Fruit fly (Drosophila melanogaster) whole organism, adult: ENCODE data around the gene asl.

Source experiments
- CG11617 ChIP-seq: fragments of 200-800 bp; sonication (Bioruptor generic); optimal IDR thresholded peaks from 2 replicates; lab custom pipeline; 2017; ENCODE audit warnings: mild to moderate bottlenecking, missing biosample characterization, missing genetic modification reagents, missing genetic modification characterization
- CG12768 ChIP-seq: fragments of 200-800 bp; sonication (Bioruptor generic); optimal IDR thresholded peaks from 2 replicates; lab custom pipeline; 2017; ENCODE audit warnings: missing biosample characterization, missing genetic modification characterization, mild to moderate bottlenecking, moderate library complexity, missing genetic modification reagents
- CG14711 ChIP-seq: fragments of 200-800 bp; sonication (Bioruptor generic); optimal IDR thresholded peaks from 2 replicates; lab custom pipeline; 2018; ENCODE audit warnings: missing biosample characterization, mild to moderate bottlenecking, missing genetic modification characterization, moderate library complexity
- CG1620 ChIP-seq: fragments of 200-800 bp; sonication (Bioruptor generic); optimal IDR thresholded peaks from 2 replicates; lab custom pipeline; 2016; ENCODE audit warnings: missing biosample characterization, missing genetic modification characterization
- CG33017 ChIP-seq: fragments of 200-800 bp; sonication (Bioruptor generic); optimal IDR thresholded peaks from 2 replicates; lab custom pipeline; 2018; ENCODE audit warnings: missing biosample characterization, mild to moderate bottlenecking, missing genetic modification characterization, moderate library complexity
- CG5204 ChIP-seq: fragments of 200-800 bp; sonication (Bioruptor generic); optimal IDR thresholded peaks from 2 replicates; lab custom pipeline; 2016; ENCODE audit warnings: missing biosample characterization, missing genetic modification characterization
- CG7045 ChIP-seq: fragments of 200-800 bp; sonication (Bioruptor generic); optimal IDR thresholded peaks from 2 replicates; lab custom pipeline; 2017; ENCODE audit warnings: missing biosample characterization, mild to moderate bottlenecking, missing genetic modification characterization
- CG7101 ChIP-seq: fragments of 200-800 bp; sonication (Bioruptor generic); optimal IDR thresholded peaks from 2 replicates; lab custom pipeline; 2018; ENCODE audit warnings: missing biosample characterization, mild to moderate bottlenecking, missing genetic modification characterization, moderate library complexity
- Clk ChIP-seq: fragments of 200-800 bp; sonication (Bioruptor generic); optimal IDR thresholded peaks from 2 replicates; lab custom pipeline; 2017; ENCODE audit warnings: missing biosample characterization, missing genetic modification characterization
- Crg-1 ChIP-seq: fragments of 200-800 bp; sonication (Bioruptor generic); optimal IDR thresholded peaks from 2 replicates; lab custom pipeline; 2016; ENCODE audit warnings: missing biosample characterization, missing genetic modification characterization
- Hr96 ChIP-seq: fragments of 200-800 bp; sonication (Bioruptor generic); optimal IDR thresholded peaks from 2 replicates; lab custom pipeline; 2016; ENCODE audit warnings: missing biosample characterization, missing genetic modification characterization
- Mnt ChIP-seq: fragments of 200-800 bp; sonication (Bioruptor generic); optimal IDR thresholded peaks from 2 replicates; lab custom pipeline; 2016; ENCODE audit warnings: missing biosample characterization, mild to moderate bottlenecking, missing genetic modification characterization
- bab1 ChIP-seq: fragments of 200-800 bp; sonication (Bioruptor generic); optimal IDR thresholded peaks from 3 replicates; lab custom pipeline; 2019; ENCODE audit warnings: missing biosample characterization, mild to moderate bottlenecking, missing genetic modification characterization, moderate library complexity
- cic ChIP-seq: fragments of 200-800 bp; sonication (Bioruptor generic); optimal IDR thresholded peaks from 2 replicates; lab custom pipeline; 2017; ENCODE audit warnings: missing biosample characterization, mild to moderate bottlenecking, missing genetic modification characterization, moderate library complexity
- cnc ChIP-seq, 2 experiments: fragments of >200 bp; optimal IDR thresholded peaks; 2 replicates each; lab custom pipeline; 2017
- kay ChIP-seq: fragments of 200-800 bp; sonication (Bioruptor generic); peaks from one replicate; lab custom pipeline; 2016; ENCODE audit warnings: missing biosample characterization, missing genetic modification characterization, borderline replicate concordance
- ovo ChIP-seq: fragments of 200-800 bp; sonication (Bioruptor generic); optimal IDR thresholded peaks from 2 replicates; lab custom pipeline; 2016; ENCODE audit warnings: missing biosample characterization, missing genetic modification characterization
- pad ChIP-seq: fragments of 200-800 bp; sonication (Bioruptor generic); optimal IDR thresholded peaks from 3 replicates; lab custom pipeline; 2017; ENCODE audit warnings: missing biosample characterization, missing genetic modification characterization, mild to moderate bottlenecking, moderate library complexity, missing genetic modification reagents
- tj ChIP-seq: fragments of 200-800 bp; sonication (Bioruptor generic); optimal IDR thresholded peaks from 3 replicates; lab custom pipeline; 2017; ENCODE audit warnings: missing biosample characterization, mild to moderate bottlenecking, missing genetic modification characterization, moderate library complexity
- toe ChIP-seq: fragments of 200-800 bp; sonication (Bioruptor generic); optimal IDR thresholded peaks from 2 replicates; lab custom pipeline; 2016; ENCODE audit warnings: missing biosample characterization, missing genetic modification characterization

The asl gene

DNA sequence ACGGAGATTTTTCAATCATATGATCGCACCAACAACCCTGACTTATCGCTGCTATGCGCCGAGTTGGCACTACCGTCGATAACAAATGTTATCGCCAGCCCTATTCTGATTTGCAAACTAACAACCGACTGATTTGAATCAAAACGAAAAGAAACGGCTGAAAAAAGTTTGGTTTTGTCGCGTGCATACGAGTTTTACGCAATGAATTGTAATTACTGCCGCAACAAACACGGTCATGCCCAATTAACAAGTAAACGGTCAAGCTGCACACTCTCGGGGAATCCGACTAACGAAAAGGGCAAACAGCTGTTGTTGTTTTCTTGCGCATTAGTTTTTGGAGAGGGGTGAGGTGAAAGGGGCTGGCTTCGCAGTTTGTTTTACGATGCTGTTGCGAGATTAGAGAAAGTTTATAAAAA, 41.6 kb downstream of the asl start, which contains the start of the genes CG14671 and CG12746:
Gene CG14671, minus strand, starts transcription at position 41 of the 416 bp plus-strand sequence.
Gene CG12746, plus strand, starts transcription at position 91 of the 416 bp plus-strand sequence.
- TF ChIP-seq Clk (GFP tag; lab: Kevin White, UChicago) = no peak
- no peak for TF ChIP-seq toe (GFP tag; lab: Kevin White, UChicago)
- no peak for TF ChIP-seq CG7045 (GFP tag; lab: Kevin White, UChicago)
- peak; percentile 64 for TF ChIP-seq Mnt (GFP tag; lab: Kevin White, UChicago)
- TF ChIP-seq CG11617 = peak; percentile 38
- no peak for TF ChIP-seq kay (GFP tag; lab: Kevin White, UChicago)
- TF ChIP-seq CG12768 = no peak
- TF ChIP-seq CG33017 (tag; lab: Kevin White, UChicago) = no peak
- no peak for TF ChIP-seq CG1620 (GFP tag; lab: Kevin White, UChicago)
- no peak for TF ChIP-seq Crg-1
- TF ChIP-seq cnc (optimal IDR thresholded peaks at IDR 0.05; lab: Kevin White, UChicago) = no peak
- TF ChIP-seq CG5204 (GFP tag; lab: Kevin White, UChicago) = no peak
- no peak for TF ChIP-seq CG7101 (tag; lab: Kevin White, UChicago)
- TF ChIP-seq ovo (GFP tag; lab: Kevin White, UChicago) = no peak
- TF ChIP-seq CG14711 = no peak
- no peak for TF ChIP-seq pad (GFP tag; lab: Kevin White, UChicago)
- TF ChIP-seq cic (GFP tag; lab: Kevin White, UChicago) = peak; percentile 48
- peak; percentile 35 for TF ChIP-seq tj (GFP tag; lab: Kevin White, UChicago)
- no peak for TF ChIP-seq Hr96 (GFP tag; lab: Kevin White, UChicago)
- no peak for TF ChIP-seq bab1 (GFP tag; lab: Kevin White, UChicago)

dm6 chr3R:5563420-5563819, 42.9 kb downstream of the asl start, which contains the start of gene Pi4KIIalpha:
Gene Pi4KIIalpha (minus strand): TSS chr3R:5563652.
- no peak for TF ChIP-seq CG12768
- peak; percentile 50 for TF ChIP-seq bab1 (GFP tag; lab: Kevin White, UChicago)
- TF ChIP-seq Mnt (GFP tag; lab: Kevin White, UChicago) = peak; percentile 62
- no peak for TF ChIP-seq Clk (GFP tag; lab: Kevin White, UChicago)
- no peak for TF ChIP-seq pad (GFP tag; lab: Kevin White, UChicago)
- peak; percentile 58 for TF ChIP-seq tj (GFP tag; lab: Kevin White, UChicago)
- peak; percentile 21 for TF ChIP-seq cic (GFP tag; lab: Kevin White, UChicago)
- no peak for TF ChIP-seq Crg-1

DNA sequence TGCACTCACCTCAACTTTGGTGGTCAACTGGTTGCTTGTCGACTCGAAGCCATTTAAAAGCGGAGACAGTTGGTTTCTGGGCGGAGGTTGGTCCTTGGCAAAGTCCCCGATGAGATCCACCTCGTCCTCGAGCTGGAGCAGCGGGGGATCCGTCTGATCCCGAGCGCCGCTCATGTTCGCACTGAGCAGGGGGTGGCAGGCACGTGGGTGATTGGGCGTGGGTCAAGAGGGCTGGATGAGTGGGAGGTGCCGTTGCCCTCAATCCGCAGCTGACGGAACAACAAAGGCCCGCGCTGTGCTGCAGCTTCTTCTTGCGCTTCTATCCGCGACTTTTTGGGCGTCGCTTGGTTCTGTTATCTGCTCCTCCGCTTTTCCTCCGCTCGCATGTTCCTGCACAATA, 43.4 kb downstream of the asl start:
- no peak for TF ChIP-seq Crg-1
- TF ChIP-seq ovo (GFP tag; lab: Kevin White, UChicago) = no peak
- no peak for TF ChIP-seq cic (GFP tag; lab: Kevin White, UChicago)
- no peak for TF ChIP-seq Clk (GFP tag; lab: Kevin White, UChicago)
- TF ChIP-seq CG14711 = no peak
- TF ChIP-seq CG1620 (GFP tag; lab: Kevin White, UChicago) = no peak

dm6 chr3R:5554852-5555251, 51.5 kb downstream of the asl start, which contains the start of gene Snm1:
Gene Snm1 (plus strand): TSS chr3R:5555084.
- TF ChIP-seq Crg-1 = no peak
- no peak for TF ChIP-seq CG5204 (GFP tag; lab: Kevin White, UChicago)
- TF ChIP-seq CG7045 (GFP tag; lab: Kevin White, UChicago) = no peak
- TF ChIP-seq kay (GFP tag; lab: Kevin White, UChicago) = no peak
- no peak for TF ChIP-seq cic (GFP tag; lab: Kevin White, UChicago)

dm6 chr3R:5554082-5554481, 52.3 kb downstream of the asl start, which contains the start of gene Pcmt:
Gene Pcmt (minus strand): TSS chr3R:5554316.
- TF ChIP-seq CG1620 (GFP tag; lab: Kevin White, UChicago) (no peak), Hr96 (GFP tag; lab: Kevin White, UChicago) (no peak), CG14711 (no peak), toe (GFP tag; lab: Kevin White, UChicago) (no peak), CG33017 (tag; lab: Kevin White, UChicago) (no peak), tj (GFP tag; lab: Kevin White, UChicago) (no peak), CG11617 (no peak), cic (GFP tag; lab: Kevin White, UChicago) (no peak), Crg-1 (no peak), Clk (GFP tag; lab: Kevin White, UChicago) (no peak)
